Fruit fly (Drosophila melanogaster): ENCODE measurements around the gene CG8664.

dm6 chrX:17297924-17298591 lies 15.5 kb upstream of the CG8664 start:
- TF ChIP-seq CTCF (optimal IDR thresholded peaks at IDR 0.05), result no peak
- TF ChIP-seq CG8478 (optimal IDR thresholded peaks at IDR 0.05), result no peak
